Worm (Caenorhabditis elegans) whole organism, early embryonic: ENCODE data around the gene hse-5.

Source experiments
- B0310.2 ChIP-seq: sonication (generic microtip); optimal IDR thresholded peaks from 2 replicates; lab custom pipeline; 2016; ENCODE audit warnings: mild to moderate bottlenecking, missing genetic modification characterization, missing compliant biosample characterization
- F13C5.2 ChIP-seq: sonication (generic microtip); optimal IDR thresholded peaks from 2 replicates; lab custom pipeline; 2017; ENCODE audit warnings: mild to moderate bottlenecking, missing genetic modification characterization, inconsistent platforms, missing compliant biosample characterization
- aly-1 ChIP-seq: sonication (generic microtip); optimal IDR thresholded peaks from 2 replicates; lab custom pipeline; 2016; ENCODE audit warnings: missing genetic modification characterization, missing compliant biosample characterization
- ama-1 ChIP-seq: fragments of 150-350 bp; optimal IDR thresholded peaks from 2 replicates; lab custom pipeline; 2014
- ceh-13 ChIP-seq: fragments of 200-800 bp; sonication (Bioruptor generic); optimal IDR thresholded peaks from 2 replicates; lab custom pipeline; 2018; ENCODE audit warnings: mild to moderate bottlenecking, missing genetic modification characterization, missing compliant biosample characterization
- ceh-36 ChIP-seq: sonication (generic microtip); optimal IDR thresholded peaks from 2 replicates; lab custom pipeline; 2016; ENCODE audit warnings: missing genetic modification characterization, inconsistent platforms, missing compliant biosample characterization
- ets-7 ChIP-seq: sonication (generic microtip); optimal IDR thresholded peaks from 2 replicates; lab custom pipeline; 2016; ENCODE audit warnings: missing genotype, missing genetic modification characterization, missing compliant biosample characterization
- flt-1 ChIP-seq: fragments of 200-800 bp; sonication (Bioruptor generic); IDR thresholded peaks from 2 replicates; pipeline ENCODE4 v1.3.6; 2022; ENCODE audit warnings: missing genetic modification characterization, missing compliant biosample characterization
- hmbx-1 ChIP-seq: sonication (generic microtip); optimal IDR thresholded peaks from 2 replicates; lab custom pipeline; 2016; ENCODE audit warnings: mild to moderate bottlenecking, missing genetic modification characterization, missing compliant biosample characterization
- hmg-4 ChIP-seq: fragments of 200-800 bp; sonication (Bioruptor generic); optimal IDR thresholded peaks from 2 replicates; lab custom pipeline; 2018; ENCODE audit warnings: mild to moderate bottlenecking, missing genetic modification characterization, missing compliant biosample characterization
- hnd-1 ChIP-seq: sonication (generic microtip); optimal IDR thresholded peaks from 2 replicates; lab custom pipeline; 2016; ENCODE audit warnings: missing genetic modification characterization, missing compliant biosample characterization
- pes-1 ChIP-seq: fragments of 200-800 bp; sonication (Bioruptor generic); IDR thresholded peaks from 2 replicates; pipeline ENCODE4 v1.3.6; 2022; ENCODE audit warnings: missing genetic modification reagents, missing genetic modification characterization, missing compliant biosample characterization
- scrt-1 ChIP-seq: fragments of 200-800 bp; sonication (Bioruptor generic); IDR thresholded peaks from 2 replicates; pipeline ENCODE4 v1.3.6; 2022; ENCODE audit warnings: missing genetic modification characterization, missing compliant biosample characterization
- sea-1 ChIP-seq: fragments of 200-800 bp; sonication (Bioruptor generic); conservative IDR thresholded peaks from 2 replicates; pipeline ENCODE4 v1.3.6; 2022; ENCODE audit warnings: missing genetic modification characterization, missing compliant biosample characterization
- tbx-11 ChIP-seq: fragments of 200-800 bp; sonication (Bioruptor generic); IDR thresholded peaks from 2 replicates; pipeline ENCODE4 v1.3.6; 2022; ENCODE audit warnings: missing genetic modification characterization, missing compliant biosample characterization
- tbx-37 ChIP-seq: fragments of 200-800 bp; sonication (Bioruptor generic); conservative IDR thresholded peaks from 2 replicates; pipeline ENCODE4 v1.3.6; 2022; ENCODE audit warnings: missing genetic modification reagents, missing genetic modification characterization, missing compliant biosample characterization
- tra-4 ChIP-seq: sonication (generic microtip); optimal IDR thresholded peaks from 2 replicates; lab custom pipeline; 2017; ENCODE audit warnings: missing genetic modification characterization, missing compliant biosample characterization

The hse-5 gene

DNA sequence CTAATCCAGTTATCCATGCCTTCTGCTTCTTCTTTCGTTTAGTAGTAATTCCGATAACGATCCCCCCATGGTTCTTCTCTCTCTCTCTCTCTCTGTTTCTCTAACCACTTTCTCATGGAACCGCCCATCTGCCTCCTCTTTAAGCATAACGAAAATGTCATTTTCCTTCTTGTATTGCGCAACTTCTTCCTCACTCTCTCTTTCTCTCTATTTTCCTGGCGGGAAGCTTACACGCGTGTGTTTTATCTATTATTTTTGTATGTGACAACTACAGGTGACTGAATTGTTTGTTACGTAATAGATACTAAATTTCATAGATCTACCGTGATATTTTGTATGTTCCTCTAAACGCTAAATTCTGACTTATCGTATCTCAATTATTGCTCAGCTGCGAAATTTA is 45.3 kb downstream of the hse-5 start:
- TF ChIP-seq tbx-37 (GFP tag; lab: Robert Waterston, UW): no peak
- TF ChIP-seq B0310.2 (tag; lab: Kevin White, UChicago): no peak
- no peak for TF ChIP-seq hmg-4 (GFP tag; lab: Kevin White, UChicago)
- no peak for TF ChIP-seq tbx-11
- no peak for TF ChIP-seq hnd-1 (tag; lab: Kevin White, UChicago)
- TF ChIP-seq pes-1 (GFP tag; lab: Robert Waterston, UW): no peak
- TF ChIP-seq ceh-13 (GFP tag; lab: Kevin White, UChicago): no peak
- TF ChIP-seq F13C5.2 (tag; lab: Kevin White, UChicago): no peak
- TF ChIP-seq hmbx-1 (tag; lab: Kevin White, UChicago): no peak
- no peak for TF ChIP-seq tra-4 (tag; lab: Kevin White, UChicago)
- no peak for TF ChIP-seq scrt-1 (GFP tag; lab: Robert Waterston, UW)
- no peak for TF ChIP-seq aly-1 (tag; lab: Kevin White, UChicago)
- TF ChIP-seq flt-1 (GFP tag; lab: Robert Waterston, UW): no peak
- no peak for TF ChIP-seq sea-1
- TF ChIP-seq ceh-36: no peak
- no peak for TF ChIP-seq ama-1 (lab: Kevin White, UChicago)
- TF ChIP-seq ets-7 (tag; lab: Kevin White, UChicago): no peak

ce11 chrIII:4391319-4391718 is 46.2 kb downstream of the hse-5 start:
- no peak for TF ChIP-seq tra-4 (tag; lab: Kevin White, UChicago)
- TF ChIP-seq flt-1 (GFP tag; lab: Robert Waterston, UW): no peak
- TF ChIP-seq sea-1: no peak
- TF ChIP-seq F13C5.2 (tag; lab: Kevin White, UChicago): no peak
- no peak for TF ChIP-seq tbx-11
- no peak for TF ChIP-seq ets-7 (tag; lab: Kevin White, UChicago)
- no peak for TF ChIP-seq aly-1 (tag; lab: Kevin White, UChicago)
- TF ChIP-seq hnd-1 (tag; lab: Kevin White, UChicago): no peak
- TF ChIP-seq ceh-13 (GFP tag; lab: Kevin White, UChicago): no peak
- no peak for TF ChIP-seq B0310.2 (tag; lab: Kevin White, UChicago)

DNA sequence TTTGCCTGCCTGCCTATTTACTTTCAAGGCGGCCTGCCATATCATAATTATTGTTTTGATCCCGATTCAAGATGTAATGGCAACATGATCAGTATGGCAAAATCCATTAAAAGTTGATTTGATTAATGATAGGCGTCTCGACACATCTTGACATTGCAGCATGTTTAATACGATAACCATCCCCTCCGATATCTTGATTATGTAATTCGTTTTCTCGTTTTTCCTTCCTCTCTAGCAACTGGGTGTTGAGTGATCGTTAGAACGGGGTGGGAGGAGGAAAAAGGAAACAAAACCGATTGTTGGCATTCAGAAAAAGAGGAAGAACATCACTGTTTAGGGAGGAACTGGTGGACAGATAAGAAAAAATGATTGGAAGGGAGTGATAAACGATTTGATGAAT is 46.8 kb downstream of the hse-5 start:
- TF ChIP-seq ceh-13 (GFP tag; lab: Kevin White, UChicago) (no peak), ets-7 (tag; lab: Kevin White, UChicago) (no peak)

ce11 chrIII:4394496-4394895 is 49.4 kb downstream of the hse-5 start, which contains the start of gene R07E5.4:
Gene R07E5.4 (plus strand): TSS chrIII:4394796.
- TF ChIP-seq flt-1 (GFP tag; lab: Robert Waterston, UW): no peak
- no peak for TF ChIP-seq pes-1 (GFP tag; lab: Robert Waterston, UW)
- no peak for TF ChIP-seq tbx-37 (GFP tag; lab: Robert Waterston, UW)
- no peak for TF ChIP-seq ceh-13 (GFP tag; lab: Kevin White, UChicago)
- TF ChIP-seq sea-1: no peak
- TF ChIP-seq ceh-36: no peak
- TF ChIP-seq ets-7 (tag; lab: Kevin White, UChicago): no peak
- no peak for TF ChIP-seq scrt-1 (GFP tag; lab: Robert Waterston, UW)
- TF ChIP-seq hmg-4 (GFP tag; lab: Kevin White, UChicago): no peak
- no peak for TF ChIP-seq B0310.2 (tag; lab: Kevin White, UChicago)
- no peak for TF ChIP-seq tbx-11
- no peak for TF ChIP-seq tra-4 (tag; lab: Kevin White, UChicago)
- no peak for TF ChIP-seq hnd-1 (tag; lab: Kevin White, UChicago)
- TF ChIP-seq aly-1 (tag; lab: Kevin White, UChicago): no peak
- no peak for TF ChIP-seq hmbx-1 (tag; lab: Kevin White, UChicago)
- no peak for TF ChIP-seq F13C5.2 (tag; lab: Kevin White, UChicago)
- no peak for TF ChIP-seq ama-1 (lab: Kevin White, UChicago)

DNA sequence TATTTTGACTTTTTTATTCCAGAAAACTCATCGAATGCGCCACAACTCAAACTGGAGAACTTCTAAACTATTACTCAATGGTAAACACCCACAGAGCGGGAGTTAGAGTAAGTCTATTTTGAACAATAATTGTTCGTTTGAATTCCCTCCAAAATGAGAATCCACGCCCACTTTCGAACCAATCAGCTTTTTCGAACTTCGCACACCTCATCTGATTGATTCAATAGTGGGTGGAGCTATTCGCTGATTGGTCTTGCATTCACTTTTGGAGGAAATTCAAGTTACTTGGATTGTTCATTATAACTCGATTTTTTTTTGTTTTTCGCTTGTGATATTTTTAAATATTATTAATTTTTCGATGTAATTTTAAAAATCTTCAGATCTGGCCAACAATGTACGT is 50.7 kb downstream of the hse-5 start:
- no peak for TF ChIP-seq hmg-4 (GFP tag; lab: Kevin White, UChicago)
- no peak for TF ChIP-seq scrt-1 (GFP tag; lab: Robert Waterston, UW)
- no peak for TF ChIP-seq tbx-37 (GFP tag; lab: Robert Waterston, UW)
- TF ChIP-seq ama-1 (lab: Kevin White, UChicago): no peak
- TF ChIP-seq B0310.2 (tag; lab: Kevin White, UChicago): no peak
- TF ChIP-seq pes-1 (GFP tag; lab: Robert Waterston, UW): no peak
- no peak for TF ChIP-seq aly-1 (tag; lab: Kevin White, UChicago)
- TF ChIP-seq tbx-11: no peak
- no peak for TF ChIP-seq ceh-36
- TF ChIP-seq tra-4 (tag; lab: Kevin White, UChicago): no peak
- no peak for TF ChIP-seq ceh-13 (GFP tag; lab: Kevin White, UChicago)
- no peak for TF ChIP-seq sea-1

ce11 chrIII:4397115-4397514 is 52.0 kb downstream of the hse-5 start, which contains the start of gene R07E5.5:
Gene R07E5.5 (plus strand): TSS chrIII:4397415.
- TF ChIP-seq pes-1 (GFP tag; lab: Robert Waterston, UW): no peak
- TF ChIP-seq sea-1: no peak
- no peak for TF ChIP-seq ceh-13 (GFP tag; lab: Kevin White, UChicago)
- no peak for TF ChIP-seq ceh-36
- no peak for TF ChIP-seq tbx-37 (GFP tag; lab: Robert Waterston, UW)
- no peak for TF ChIP-seq hmbx-1 (tag; lab: Kevin White, UChicago)
- no peak for TF ChIP-seq aly-1 (tag; lab: Kevin White, UChicago)
- TF ChIP-seq B0310.2 (tag; lab: Kevin White, UChicago): no peak
- TF ChIP-seq ets-7 (tag; lab: Kevin White, UChicago): no peak
- no peak for TF ChIP-seq flt-1 (GFP tag; lab: Robert Waterston, UW)
- TF ChIP-seq tbx-11: no peak
- no peak for TF ChIP-seq F13C5.2 (tag; lab: Kevin White, UChicago)
- no peak for TF ChIP-seq hnd-1 (tag; lab: Kevin White, UChicago)
- no peak for TF ChIP-seq hmg-4 (GFP tag; lab: Kevin White, UChicago)
- TF ChIP-seq ama-1 (lab: Kevin White, UChicago): no peak

DNA sequence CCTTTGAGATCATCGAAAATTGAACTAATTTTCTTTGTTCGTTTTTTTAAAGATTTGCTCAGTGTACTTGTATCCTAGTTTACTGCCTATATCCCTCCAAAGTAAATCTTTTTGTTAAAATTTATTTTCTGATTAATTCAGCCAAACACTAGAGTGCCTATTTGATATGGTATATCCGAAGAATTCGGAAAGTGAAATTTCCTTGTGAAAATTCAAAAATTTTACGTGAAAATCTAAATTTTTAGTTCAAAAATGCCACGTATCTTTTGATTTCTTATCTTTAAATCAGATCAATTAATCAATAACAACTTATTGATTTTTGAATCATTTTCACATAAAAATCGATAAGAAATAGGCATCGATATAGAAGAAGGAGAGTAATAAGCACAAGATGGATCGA is 53.3 kb downstream of the hse-5 start, which contains the start of gene R07E5.6:
Gene R07E5.6 (plus strand): TSS at position 301 of the 400 bp plus-strand sequence.
- TF ChIP-seq hmbx-1 (tag; lab: Kevin White, UChicago) (no peak), tbx-37 (GFP tag; lab: Robert Waterston, UW) (no peak), ama-1 (lab: Kevin White, UChicago) (no peak), B0310.2 (tag; lab: Kevin White, UChicago) (no peak), pes-1 (GFP tag; lab: Robert Waterston, UW) (no peak), ceh-36 (no peak), hnd-1 (tag; lab: Kevin White, UChicago) (no peak), aly-1 (tag; lab: Kevin White, UChicago) (no peak), tbx-11 (no peak), F13C5.2 (tag; lab: Kevin White, UChicago) (no peak), sea-1 (no peak), hmg-4 (GFP tag; lab: Kevin White, UChicago) (no peak), tra-4 (tag; lab: Kevin White, UChicago) (no peak), flt-1 (GFP tag; lab: Robert Waterston, UW) (no peak), ets-7 (tag; lab: Kevin White, UChicago) (no peak), scrt-1 (GFP tag; lab: Robert Waterston, UW) (no peak), ceh-13 (GFP tag; lab: Kevin White, UChicago) (no peak)
